Worm (Caenorhabditis elegans): ENCODE measurements around the gene ttr-10.
A peak's percentile ranks its signal among the peaks of the same experiment; 100 is the strongest.

Gene ttr-10

ce11 chrV:7553873-7554362 is at the start of gene ttr-10:
TSS of gene ttr-10 (minus strand) at chrV:7553923.
- TF ChIP-seq unc-62 (GFP tag; optimal IDR thresholded peaks at IDR 0.05 in 1 of 2), result peak in 1 of 2 experiments; percentile 95
- no peak for TF ChIP-seq unc-62 (tag; optimal IDR thresholded peaks at IDR 0.05)
- TF ChIP-seq aha-1 (tag), result peak; percentile 1
- TF ChIP-seq nhr-77 (tag; optimal IDR thresholded peaks at IDR 0.05), result no peak
- no peak for TF ChIP-seq T26A8.4 (GFP tag; IDR thresholded peaks at IDR 0.05)
- no peak for TF ChIP-seq rbr-2 (tag; optimal IDR thresholded peaks at IDR 0.05)
- no peak for TF ChIP-seq zip-2 (tag; optimal IDR thresholded peaks at IDR 0.05)
- TF ChIP-seq F26F4.8 (GFP tag; conservative IDR thresholded peaks at IDR 0.05), result no peak
- TF ChIP-seq ztf-7 (tag; optimal IDR thresholded peaks at IDR 0.05), result no peak
- no peak for TF ChIP-seq nhr-10 (tag; optimal IDR thresholded peaks at IDR 0.05)

- no peak for TF ChIP-seq daf-16 (GFP tag; optimal IDR thresholded peaks at IDR 0.05)
- no peak for TF ChIP-seq daf-16 (tag; optimal IDR thresholded peaks at IDR 0.05)
These were observed 49.7 kb upstream of the ttr-10 start, which contains the start of gene C50E3.11 for ce11 chrV:7603404-7603803. TSS of gene C50E3.11 (minus strand) at chrV:7603486.

- TF ChIP-seq dmd-9 (GFP tag; IDR thresholded peaks at IDR 0.05) (no peak), Y48G9A.11 (GFP tag; IDR thresholded peaks at IDR 0.05) (no peak), vab-7 (GFP tag; IDR thresholded peaks at IDR 0.05) (no peak), nhr-10 (tag; optimal IDR thresholded peaks at IDR 0.05) (no peak), set-16 (GFP tag; IDR thresholded peaks at IDR 0.05) (no peak), hlh-11 (tag; optimal IDR thresholded peaks at IDR 0.05) (no peak), nhr-102 (tag; optimal IDR thresholded peaks at IDR 0.05) (no peak), pha-4 (GFP tag; IDR thresholded peaks at IDR 0.05) (no peak), pha-4 (tag; optimal IDR thresholded peaks at IDR 0.05) (no peak), nhr-6 (tag; optimal IDR thresholded peaks at IDR 0.05) (no peak), lin-38 (GFP tag; IDR thresholded peaks at IDR 0.05) (no peak), mes-2 (tag; optimal IDR thresholded peaks at IDR 0.05; ENCODE audit: poor library complexity, severe bottlenecking) (no peak), lsy-2 (tag; optimal IDR thresholded peaks at IDR 0.05) (no peak), Y75B8A.6 (GFP tag; IDR thresholded peaks at IDR 0.05) (no peak), Y105C5A.15 (GFP tag; IDR thresholded peaks at IDR 0.05) (no peak), attf-4 (tag; optimal IDR thresholded peaks at IDR 0.05) (no peak)
These were observed 47.7 kb upstream of the ttr-10 start, which contains the start of gene scl-26 for ce11 chrV:7601443-7601842. TSS of gene scl-26 (minus strand) at chrV:7601543.

ce11 chrV:7600149-7600548 is 46.4 kb upstream of the ttr-10 start, which contains the start of gene C50E3.9:
TSS of gene C50E3.9 (minus strand) at chrV:7600249.
- TF ChIP-seq nhr-11 (tag; optimal IDR thresholded peaks at IDR 0.05), result no peak
- no peak for TF ChIP-seq zfp-3 (GFP tag; conservative IDR thresholded peaks at IDR 0.05)
- no peak for TF ChIP-seq F44E2.7 (GFP tag; IDR thresholded peaks at IDR 0.05)
- no peak for TF ChIP-seq ceh-32 (tag; optimal IDR thresholded peaks at IDR 0.05; ENCODE audit: poor library complexity)
- TF ChIP-seq hlh-30 (tag; optimal IDR thresholded peaks at IDR 0.05; ENCODE audit: insufficient read depth), result no peak
- TF ChIP-seq fos-1 (tag; optimal IDR thresholded peaks at IDR 0.05), result no peak
- TF ChIP-seq snpc-1.2 (GFP tag; IDR thresholded peaks at IDR 0.05), result no peak
- no peak for TF ChIP-seq spr-1 (tag; optimal IDR thresholded peaks at IDR 0.05)
- no peak for TF ChIP-seq zip-2 (tag; optimal IDR thresholded peaks at IDR 0.05)
- no peak for TF ChIP-seq D1046.2 (GFP tag; IDR thresholded peaks at IDR 0.05)

ce11 chrV:7598269-7598668 is 44.5 kb upstream of the ttr-10 start, which contains the start of gene C50E3.7:
TSS of gene C50E3.7 (minus strand) at chrV:7598369.
- no peak for TF ChIP-seq daf-16 (GFP tag; optimal IDR thresholded peaks at IDR 0.05)
- TF ChIP-seq daf-16 (tag; optimal IDR thresholded peaks at IDR 0.05), result no peak
- no peak for TF ChIP-seq lin-13 (GFP tag; optimal IDR thresholded peaks at IDR 0.05)
- no peak for TF ChIP-seq hlh-30 (tag; optimal IDR thresholded peaks at IDR 0.05; ENCODE audit: insufficient read depth)
- TF ChIP-seq skn-1 (tag; optimal IDR thresholded peaks at IDR 0.05), result no peak
- TF ChIP-seq nhr-76 (tag; optimal IDR thresholded peaks at IDR 0.05), result no peak
- no peak for TF ChIP-seq egl-27 (tag; optimal IDR thresholded peaks at IDR 0.05)
- no peak for TF ChIP-seq jun-1 (tag; optimal IDR thresholded peaks at IDR 0.05)
- TF ChIP-seq nhr-102 (tag; optimal IDR thresholded peaks at IDR 0.05), result no peak
- TF ChIP-seq saeg-2 (GFP tag; IDR thresholded peaks at IDR 0.05), result no peak
- no peak for TF ChIP-seq T20F7.1 (GFP tag; optimal IDR thresholded peaks at IDR 0.05)
- TF ChIP-seq zip-2 (tag; optimal IDR thresholded peaks at IDR 0.05), result no peak
- no peak for TF ChIP-seq mdl-1 (tag; optimal IDR thresholded peaks at IDR 0.05)
- no peak for TF ChIP-seq ceh-32 (tag; optimal IDR thresholded peaks at IDR 0.05; ENCODE audit: poor library complexity)

Measured in whole organism, L4 larva.